Worm (Caenorhabditis elegans) whole organism, L2 larva: ENCODE data around the gene C31E10.5.
A peak's percentile ranks its signal among the peaks of the same experiment; 100 is the strongest.

Experiments used
- C34F6.9 ChIP-seq: fragments of 150-350 bp; optimal IDR thresholded peaks from 2 replicates; lab custom pipeline; 2014; ENCODE audit warnings: missing biosample characterization, missing genetic modification characterization
- F13H6.1 ChIP-seq: sonication (generic microtip); optimal IDR thresholded peaks from 2 replicates; lab custom pipeline; 2016; ENCODE audit warnings: missing genetic modification characterization, missing compliant biosample characterization
- R02D3.7 ChIP-seq: fragments of 150-350 bp; optimal IDR thresholded peaks from 2 replicates; lab custom pipeline; 2014; ENCODE audit warnings: missing biosample characterization, missing genetic modification characterization
- Y55F3AM.14 ChIP-seq: fragments of 200-800 bp; sonication (Bioruptor generic); optimal IDR thresholded peaks from 2 replicates; lab custom pipeline; 2018; ENCODE audit warnings: mild to moderate bottlenecking, missing genetic modification characterization, missing compliant biosample characterization
- ZK546.5 ChIP-seq: sonication (generic microtip); optimal IDR thresholded peaks from 2 replicates; lab custom pipeline; 2017; ENCODE audit warnings: missing biosample characterization, missing genetic modification characterization
- alr-1 ChIP-seq: fragments of 150-350 bp; optimal IDR thresholded peaks from 2 replicates; lab custom pipeline; 2014; ENCODE audit warnings: missing biosample characterization, missing genetic modification characterization
- aly-2 ChIP-seq: fragments of 150-350 bp; optimal IDR thresholded peaks from 2 replicates; lab custom pipeline; 2014; ENCODE audit warnings: missing biosample characterization, missing genetic modification characterization
- ama-1 ChIP-seq: fragments of 150-350 bp; optimal IDR thresholded peaks from 2 replicates; lab custom pipeline; 2018; ENCODE audit warnings: inconsistent platforms
- blmp-1 ChIP-seq: sonication (generic microtip); optimal IDR thresholded peaks from 2 replicates; lab custom pipeline; 2017; ENCODE audit warnings: missing genetic modification characterization, mild to moderate bottlenecking, missing compliant biosample characterization, antibody characterized with exemption, moderate library complexity; ENCODE audit not compliant: insufficient read depth
- ceh-16 ChIP-seq: fragments of 150-350 bp; optimal IDR thresholded peaks from 2 replicates; lab custom pipeline; 2014; ENCODE audit warnings: missing biosample characterization, missing genetic modification characterization
- ceh-82 ChIP-seq: fragments of 150-350 bp; optimal IDR thresholded peaks from 2 replicates; lab custom pipeline; 2014; ENCODE audit warnings: missing biosample characterization, missing genetic modification characterization
- crh-2 ChIP-seq: sonication (generic microtip); optimal IDR thresholded peaks from 2 replicates; lab custom pipeline; 2017; ENCODE audit warnings: missing biosample characterization, missing genetic modification characterization
- dmd-4 ChIP-seq: sonication (generic microtip); optimal IDR thresholded peaks from 2 replicates; lab custom pipeline; 2017; ENCODE audit warnings: missing biosample characterization, missing genetic modification characterization
- egl-27 ChIP-seq: sonication (generic microtip); optimal IDR thresholded peaks from 3 replicates; lab custom pipeline; 2017; ENCODE audit warnings: missing biosample characterization, missing genetic modification reagents, missing genetic modification characterization
- elt-1 ChIP-seq: fragments of 150-350 bp; optimal IDR thresholded peaks from 2 replicates; lab custom pipeline; 2014; ENCODE audit warnings: missing biosample characterization, missing genetic modification characterization
- elt-3 ChIP-seq: sonication (generic microtip); optimal IDR thresholded peaks from 2 replicates; lab custom pipeline; 2017; ENCODE audit warnings: missing biosample characterization, missing genetic modification characterization
- fos-1 ChIP-seq: fragments of 150-350 bp; optimal IDR thresholded peaks from 2 replicates; lab custom pipeline; 2014; ENCODE audit warnings: missing biosample characterization, missing genetic modification characterization
- gmeb-1 ChIP-seq: fragments of 150-350 bp; optimal IDR thresholded peaks from 2 replicates; lab custom pipeline; 2014; ENCODE audit warnings: missing biosample characterization, missing genetic modification characterization
- lin-11 ChIP-seq: fragments of 150-350 bp; sonication (generic microtip); optimal IDR thresholded peaks from 2 replicates; lab custom pipeline; 2014; ENCODE audit warnings: missing biosample characterization, missing genetic modification characterization, inconsistent platforms, mixed read lengths
- lin-13 ChIP-seq: fragments of 150-350 bp; optimal IDR thresholded peaks from 2 replicates; lab custom pipeline; 2014; ENCODE audit warnings: missing biosample characterization, missing genetic modification reagents, missing genetic modification characterization
- lin-39 ChIP-seq: fragments of 150-350 bp; optimal IDR thresholded peaks from 2 replicates; lab custom pipeline; 2014; ENCODE audit warnings: missing biosample characterization, missing genetic modification reagents, missing genetic modification characterization
- lsy-2 ChIP-seq, 2 experiments: fragments of 150-350 bp in 1 of 2; sonication (generic microtip) in 1 of 2; optimal IDR thresholded peaks; 2 replicates each; lab custom pipeline; 2014 to 2017; ENCODE audit warnings: missing biosample characterization in 2 of 2, missing genetic modification characterization in 2 of 2
- mab-5 ChIP-seq: fragments of 150-350 bp; optimal IDR thresholded peaks from 2 replicates; lab custom pipeline; 2014; ENCODE audit warnings: missing biosample characterization, missing genetic modification characterization
- mbf-1 ChIP-seq: sonication (generic microtip); optimal IDR thresholded peaks from 2 replicates; lab custom pipeline; 2017; ENCODE audit warnings: missing biosample characterization, missing genetic modification characterization
- mdl-1 ChIP-seq, 2 experiments: fragments of 150-350 bp in 1 of 2; sonication (generic microtip) in 1 of 2; optimal IDR thresholded peaks; 2 replicates each; lab custom pipeline; 2017; ENCODE audit warnings: missing biosample characterization in 2 of 2, missing genetic modification characterization in 2 of 2
- nhr-10 ChIP-seq: sonication (generic microtip); optimal IDR thresholded peaks from 2 replicates; lab custom pipeline; 2017; ENCODE audit warnings: missing biosample characterization, missing genetic modification characterization
- nhr-11 ChIP-seq: fragments of 150-350 bp; optimal IDR thresholded peaks from 2 replicates; lab custom pipeline; 2014; ENCODE audit warnings: missing biosample characterization, missing genetic modification characterization
- nhr-12 ChIP-seq: fragments of 150-350 bp; optimal IDR thresholded peaks from 2 replicates; lab custom pipeline; 2014; ENCODE audit warnings: missing biosample characterization, missing genetic modification characterization
- nhr-129 ChIP-seq: fragments of 150-350 bp; optimal IDR thresholded peaks from 2 replicates; lab custom pipeline; 2014; ENCODE audit warnings: missing biosample characterization, missing genetic modification characterization
- nhr-21 ChIP-seq: fragments of 150-350 bp; optimal IDR thresholded peaks from 2 replicates; lab custom pipeline; 2014; ENCODE audit warnings: missing biosample characterization, missing genetic modification characterization
- nhr-23 ChIP-seq: fragments of 150-350 bp; optimal IDR thresholded peaks from 2 replicates; lab custom pipeline; 2014; ENCODE audit warnings: missing biosample characterization, missing genetic modification reagents, missing genetic modification characterization
- nhr-237 ChIP-seq: fragments of 150-350 bp; optimal IDR thresholded peaks from 2 replicates; lab custom pipeline; 2014; ENCODE audit warnings: missing biosample characterization, missing genetic modification characterization
- nhr-25 ChIP-seq: fragments of 150-350 bp; sonication (generic microtip); optimal IDR thresholded peaks from 3 replicates; lab custom pipeline; 2014; ENCODE audit warnings: missing biosample characterization, missing genetic modification characterization
- nhr-6 ChIP-seq: fragments of 150-350 bp; optimal IDR thresholded peaks from 2 replicates; lab custom pipeline; 2014; ENCODE audit warnings: missing biosample characterization, missing genetic modification characterization
- nhr-77 ChIP-seq: fragments of 150-350 bp; optimal IDR thresholded peaks from 2 replicates; lab custom pipeline; 2014; ENCODE audit warnings: missing biosample characterization, missing genetic modification characterization
- peb-1 ChIP-seq: fragments of 150-350 bp; optimal IDR thresholded peaks from 2 replicates; lab custom pipeline; 2014; ENCODE audit warnings: missing biosample characterization, missing genetic modification characterization
- sem-4 ChIP-seq: fragments of 150-350 bp; optimal IDR thresholded peaks from 2 replicates; lab custom pipeline; 2014; ENCODE audit warnings: missing biosample characterization, missing genetic modification reagents, missing genetic modification characterization
- skn-1 ChIP-seq: sonication (generic microtip); optimal IDR thresholded peaks from 2 replicates; lab custom pipeline; 2017; ENCODE audit warnings: missing biosample characterization, missing genetic modification characterization
- sma-3 ChIP-seq: sonication (generic microtip); optimal IDR thresholded peaks from 2 replicates; lab custom pipeline; 2016; ENCODE audit warnings: missing genetic modification reagents, missing genetic modification characterization, missing compliant biosample characterization
- sma-9 ChIP-seq, 2 experiments: fragments of 150-350 bp in 1 of 2; sonication (generic microtip) in 1 of 2; optimal IDR thresholded peaks; 2 replicates each; lab custom pipeline; 2014 to 2016; ENCODE audit warnings: missing genetic modification characterization in 2 of 2, mild to moderate bottlenecking in 1 of 2, missing biosample characterization in 1 of 2, missing compliant biosample characterization in 1 of 2, missing genetic modification reagents in 1 of 2, moderate library complexity in 1 of 2
- snpc-4 ChIP-seq: fragments of 150-350 bp; optimal IDR thresholded peaks from 2 replicates; lab custom pipeline; 2014; ENCODE audit warnings: missing biosample characterization, missing genetic modification characterization
- unc-39 ChIP-seq: fragments of 150-350 bp; optimal IDR thresholded peaks from 2 replicates; lab custom pipeline; 2014; ENCODE audit warnings: missing biosample characterization, missing genetic modification characterization
- unc-55 ChIP-seq: fragments of 150-350 bp; sonication (generic microtip); optimal IDR thresholded peaks from 3 replicates; lab custom pipeline; 2014; ENCODE audit warnings: missing biosample characterization, missing genetic modification reagents, missing genetic modification characterization
- unc-62 ChIP-seq: fragments of 150-350 bp; optimal IDR thresholded peaks from 2 replicates; lab custom pipeline; 2014; ENCODE audit warnings: missing biosample characterization, missing genetic modification reagents, missing genetic modification characterization
- zag-1 ChIP-seq: fragments of 150-350 bp; optimal IDR thresholded peaks from 2 replicates; lab custom pipeline; 2014; ENCODE audit warnings: missing biosample characterization, missing genetic modification characterization
- ztf-1 ChIP-seq: fragments of 200-800 bp; sonication (Bioruptor generic); conservative IDR thresholded peaks from 2 replicates; pipeline ENCODE4 v1.3.6; 2022; ENCODE audit warnings: missing genetic modification characterization, missing compliant biosample characterization
- ztf-11 ChIP-seq: sonication (generic microtip); optimal IDR thresholded peaks from 2 replicates; lab custom pipeline; 2017; ENCODE audit warnings: missing biosample characterization, missing genetic modification characterization
- ztf-4 ChIP-seq: fragments of 150-350 bp; optimal IDR thresholded peaks from 2 replicates; lab custom pipeline; 2014; ENCODE audit warnings: missing biosample characterization, missing genetic modification characterization

Gene C31E10.5

ce11 chrX:13977439-13978118 lies 18.1 kb downstream of the C31E10.5 start, which contains the start of gene F48F7.6:
Gene F48F7.6, plus strand, starts transcription at chrX:13977829.
- TF ChIP-seq alr-1 = no peak
- peak; percentile 35 for TF ChIP-seq unc-55
- TF ChIP-seq nhr-129 (tag; lab: Kevin White, UChicago) = peak; percentile 75
- TF ChIP-seq mdl-1 (tag; optimal IDR thresholded peaks at IDR 0.05; lab: Kevin White, UChicago) = peak in 1 of 2 experiments; percentile 34
- no peak for TF ChIP-seq ZK546.5 (tag; lab: Kevin White, UChicago)
- TF ChIP-seq gmeb-1 (tag; lab: Kevin White, UChicago) = peak; percentile 14
- TF ChIP-seq skn-1 (tag; lab: Kevin White, UChicago) = no peak
- peak; percentile 2 for TF ChIP-seq F13H6.1
- TF ChIP-seq nhr-237 (tag; lab: Kevin White, UChicago) = no peak
- TF ChIP-seq crh-2 (tag; lab: Kevin White, UChicago) = peak; percentile 28
- TF ChIP-seq C34F6.9 (tag; lab: Kevin White, UChicago) = peak; percentile 67
- no peak for TF ChIP-seq sma-9 (GFP tag; optimal IDR thresholded peaks at IDR 0.05; lab: Kevin White, UChicago)
- TF ChIP-seq sma-9 (tag; optimal IDR thresholded peaks at IDR 0.05; lab: Kevin White, UChicago) = no peak
- peak; percentile 16 for TF ChIP-seq fos-1
- peak; percentile 8 for TF ChIP-seq ztf-4 (tag; lab: Kevin White, UChicago)
- peak in 1 of 2 experiments; percentile 54 for TF ChIP-seq lsy-2 (tag; optimal IDR thresholded peaks at IDR 0.05; lab: Kevin White, UChicago)
- peak; percentile 13 for TF ChIP-seq snpc-4
- no peak for TF ChIP-seq zag-1 (tag; lab: Kevin White, UChicago)
- TF ChIP-seq ama-1 (lab: Kevin White, UChicago) = peak; percentile 1
- TF ChIP-seq elt-1 = no peak
- peak; percentile 8 for TF ChIP-seq sem-4
- TF ChIP-seq ceh-16 (tag; lab: Kevin White, UChicago) = no peak
- peak; percentile 36 for TF ChIP-seq lin-11

DNA sequence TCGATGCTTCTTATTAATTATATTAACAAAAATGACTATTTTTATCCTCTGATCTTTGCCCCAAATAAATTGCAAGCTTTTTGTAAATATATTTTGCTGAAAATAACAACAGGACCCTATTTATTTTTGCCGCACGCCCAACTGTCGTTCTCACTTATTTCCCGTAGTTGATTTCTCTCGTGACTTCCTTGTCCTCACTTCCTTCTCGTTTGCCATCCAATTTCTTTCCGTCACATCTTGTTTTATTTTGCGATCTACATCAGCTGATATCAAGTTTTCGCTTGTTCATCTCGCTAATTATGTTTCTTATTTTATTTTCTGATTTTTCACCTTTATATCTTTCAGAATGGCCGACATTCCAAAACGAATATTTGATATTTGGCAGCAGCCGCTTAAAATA lies 20.3 kb downstream of the C31E10.5 start, which contains the start of gene F48F7.5:
F48F7.5 (plus strand) TSS at position 340 of the 400 bp plus-strand sequence.
- TF ChIP-seq nhr-21 (tag; lab: Kevin White, UChicago) (peak; percentile 43), nhr-237 (tag; lab: Kevin White, UChicago) (no peak), skn-1 (tag; lab: Kevin White, UChicago) (no peak), dmd-4 (tag; lab: Kevin White, UChicago) (no peak), nhr-23 (tag; lab: Kevin White, UChicago) (no peak), ztf-4 (tag; lab: Kevin White, UChicago) (no peak), ceh-16 (tag; lab: Kevin White, UChicago) (peak; percentile 22), lin-39 (tag; lab: Kevin White, UChicago) (no peak), nhr-25 (tag; lab: Kevin White, UChicago) (peak; percentile 81), fos-1 (no peak), egl-27 (tag; lab: Kevin White, UChicago) (peak; percentile 52), crh-2 (tag; lab: Kevin White, UChicago) (peak; percentile 37), C34F6.9 (tag; lab: Kevin White, UChicago) (peak; percentile 31), gmeb-1 (tag; lab: Kevin White, UChicago) (no peak), mdl-1 (tag; optimal IDR thresholded peaks at IDR 0.05; lab: Kevin White, UChicago) (peak in 1 of 2 experiments; percentile 50), ceh-82 (tag; lab: Kevin White, UChicago) (no peak), aly-2 (tag; lab: Kevin White, UChicago) (no peak), elt-1 (no peak), sma-3 (GFP tag; lab: Kevin White, UChicago) (peak; percentile 49), sma-9 (GFP tag; optimal IDR thresholded peaks at IDR 0.05; lab: Kevin White, UChicago) (peak; percentile 86), sma-9 (tag; optimal IDR thresholded peaks at IDR 0.05; lab: Kevin White, UChicago) (no peak), lin-11 (no peak), zag-1 (tag; lab: Kevin White, UChicago) (no peak), snpc-4 (peak; percentile 31), lin-13 (no peak), lsy-2 (tag; optimal IDR thresholded peaks at IDR 0.05; lab: Kevin White, UChicago) (peak in 1 of 2 experiments; percentile 55), mab-5 (tag; lab: Kevin White, UChicago) (no peak), blmp-1 (tag; lab: Kevin White, UChicago) (peak; percentile 64), nhr-10 (tag; lab: Kevin White, UChicago) (no peak), nhr-11 (no peak), unc-55 (no peak), elt-3 (tag; lab: Kevin White, UChicago) (no peak), ztf-1 (GFP tag; lab: Robert Waterston, UW) (no peak), nhr-77 (no peak), nhr-6 (tag; lab: Kevin White, UChicago) (peak; percentile 13), ZK546.5 (tag; lab: Kevin White, UChicago) (no peak), F13H6.1 (peak; percentile 56), peb-1 (no peak), ztf-11 (tag; lab: Kevin White, UChicago) (no peak), R02D3.7 (tag; lab: Kevin White, UChicago) (no peak), sem-4 (peak; percentile 84), mbf-1 (tag; lab: Kevin White, UChicago) (no peak), ama-1 (lab: Kevin White, UChicago) (no peak), unc-39 (tag; lab: Kevin White, UChicago) (no peak), nhr-12 (no peak), nhr-129 (tag; lab: Kevin White, UChicago) (peak; percentile 76), unc-62 (GFP tag; lab: Kevin White, UChicago) (no peak), Y55F3AM.14 (GFP tag; lab: Kevin White, UChicago) (no peak)
